Worm (Caenorhabditis elegans) whole organism, mixed stage, embryonic: ENCODE data around the gene W03G11.2.

ENCODE experiments used
- M03D4.4 ChIP-seq: sonication (generic microtip); optimal IDR thresholded peaks from 2 replicates; lab custom pipeline; 2017; ENCODE audit warnings: mild to moderate bottlenecking, missing genetic modification characterization, missing compliant biosample characterization
- bed-3 ChIP-seq: fragments of 200-800 bp; sonication (Bioruptor generic); optimal IDR thresholded peaks from 3 replicates; lab custom pipeline; 2018; ENCODE audit warnings: mild to moderate bottlenecking, missing genetic modification characterization, moderate library complexity, missing compliant biosample characterization
- blmp-1 ChIP-seq: fragments of 150-350 bp; optimal IDR thresholded peaks from 2 replicates; lab custom pipeline; 2014; ENCODE audit warnings: missing biosample characterization, missing genetic modification characterization
- ceh-39 ChIP-seq: fragments of 150-350 bp; optimal IDR thresholded peaks from 2 replicates; lab custom pipeline; 2014; ENCODE audit warnings: missing biosample characterization, missing genetic modification characterization
- ceh-43 ChIP-seq: fragments of 200-800 bp; sonication (Bioruptor generic); optimal IDR thresholded peaks from 2 replicates; lab custom pipeline; 2018; ENCODE audit warnings: mild to moderate bottlenecking, missing genetic modification characterization, moderate library complexity, missing compliant biosample characterization
- ceh-83 ChIP-seq: fragments of 200-800 bp; sonication (Bioruptor generic); optimal IDR thresholded peaks from 2 replicates; lab custom pipeline; 2018; ENCODE audit warnings: mild to moderate bottlenecking, missing genetic modification characterization, missing compliant biosample characterization
- ces-1 ChIP-seq: fragments of 150-350 bp; optimal IDR thresholded peaks from 2 replicates; lab custom pipeline; 2014; ENCODE audit warnings: missing biosample characterization, missing genetic modification reagents, missing genetic modification characterization
- cnd-1 ChIP-seq: fragments of 200-800 bp; sonication (Bioruptor generic); optimal IDR thresholded peaks from 2 replicates; lab custom pipeline; 2018; ENCODE audit warnings: mild to moderate bottlenecking, missing genetic modification characterization, missing compliant biosample characterization
- drap-1 ChIP-seq: fragments of 200-800 bp; sonication (Bioruptor generic); optimal IDR thresholded peaks from 3 replicates; lab custom pipeline; 2018; ENCODE audit warnings: mild to moderate bottlenecking, missing genetic modification characterization, missing compliant biosample characterization
- elt-1 ChIP-seq: sonication (generic microtip); optimal IDR thresholded peaks from 2 replicates; lab custom pipeline; 2017; ENCODE audit warnings: missing genetic modification characterization, mild to moderate bottlenecking, missing compliant biosample characterization, antibody characterized with exemption, moderate library complexity, borderline replicate concordance; ENCODE audit not compliant: insufficient read depth
- flh-1 ChIP-seq: fragments of 200-800 bp; sonication (Bioruptor generic); optimal IDR thresholded peaks from 2 replicates; lab custom pipeline; 2018; ENCODE audit warnings: mild to moderate bottlenecking, missing genetic modification characterization, moderate library complexity, missing compliant biosample characterization
- ham-2 ChIP-seq: fragments of 200-800 bp; sonication (Bioruptor generic); optimal IDR thresholded peaks from 2 replicates; lab custom pipeline; 2018; ENCODE audit warnings: mild to moderate bottlenecking, missing genetic modification characterization, missing compliant biosample characterization
- hlh-1 ChIP-seq: fragments of 150-350 bp; optimal IDR thresholded peaks from 2 replicates; lab custom pipeline; 2014; ENCODE audit warnings: missing biosample characterization, missing genetic modification reagents, missing genetic modification characterization
- lin-13 ChIP-seq: fragments of 150-350 bp; optimal IDR thresholded peaks from 2 replicates; lab custom pipeline; 2014; ENCODE audit warnings: missing biosample characterization, missing genetic modification characterization
- lin-32 ChIP-seq: fragments of 200-800 bp; sonication (Bioruptor generic); optimal IDR thresholded peaks from 2 replicates; lab custom pipeline; 2018; ENCODE audit warnings: mild to moderate bottlenecking, missing genetic modification characterization, missing compliant biosample characterization
- lsy-2 ChIP-seq: fragments of 150-350 bp; optimal IDR thresholded peaks from 2 replicates; lab custom pipeline; 2014; ENCODE audit warnings: missing biosample characterization, missing genetic modification characterization
- mab-5 ChIP-seq: fragments of 150-350 bp; optimal IDR thresholded peaks from 2 replicates; lab custom pipeline; 2014; ENCODE audit warnings: missing biosample characterization, missing genetic modification characterization
- mep-1 ChIP-seq: fragments of 150-350 bp; optimal IDR thresholded peaks from 2 replicates; lab custom pipeline; 2017; ENCODE audit warnings: missing biosample characterization, missing genetic modification reagents, missing genetic modification characterization, inconsistent platforms
- mls-2 ChIP-seq: sonication (generic microtip); optimal IDR thresholded peaks from 2 replicates; lab custom pipeline; 2016; ENCODE audit warnings: mild to moderate bottlenecking, missing genetic modification characterization, moderate library complexity, missing compliant biosample characterization
- nhr-12 ChIP-seq: fragments of 150-350 bp; optimal IDR thresholded peaks from 2 replicates; lab custom pipeline; 2014; ENCODE audit warnings: missing biosample characterization, missing genetic modification characterization
- nhr-2 ChIP-seq: fragments of 150-350 bp; optimal IDR thresholded peaks from 2 replicates; lab custom pipeline; 2014; ENCODE audit warnings: missing biosample characterization, missing genetic modification characterization
- nhr-28 ChIP-seq: fragments of 150-350 bp; optimal IDR thresholded peaks from 2 replicates; lab custom pipeline; 2014; ENCODE audit warnings: missing biosample characterization, missing genetic modification characterization
- pha-4 ChIP-seq: fragments of 150-350 bp; optimal IDR thresholded peaks from 2 replicates; lab custom pipeline; 2018; ENCODE audit warnings: missing biosample characterization, missing genetic modification reagents, missing genetic modification characterization
- sem-2 ChIP-seq: fragments of 200-800 bp; sonication (Bioruptor generic); optimal IDR thresholded peaks from 2 replicates; lab custom pipeline; 2018; ENCODE audit warnings: mild to moderate bottlenecking, missing genetic modification characterization, missing compliant biosample characterization
- snpc-4 ChIP-seq: fragments of 150-350 bp; optimal IDR thresholded peaks from 2 replicates; lab custom pipeline; 2014; ENCODE audit warnings: missing biosample characterization, missing genetic modification characterization
- sptf-1 ChIP-seq: sonication (generic microtip); optimal IDR thresholded peaks from 2 replicates; lab custom pipeline; 2017; ENCODE audit warnings: mild to moderate bottlenecking, missing genetic modification characterization, moderate library complexity, missing compliant biosample characterization
- tbx-8 ChIP-seq: fragments of 200-800 bp; sonication (Bioruptor generic); optimal IDR thresholded peaks from 2 replicates; lab custom pipeline; 2018; ENCODE audit warnings: mild to moderate bottlenecking, missing genetic modification characterization, moderate library complexity, missing compliant biosample characterization
- unc-120 ChIP-seq: sonication (generic microtip); optimal IDR thresholded peaks from 2 replicates; lab custom pipeline; 2017; ENCODE audit warnings: missing genetic modification characterization, missing compliant biosample characterization; ENCODE audit not compliant: poor library complexity, severe bottlenecking
- unc-62 ChIP-seq: fragments of 150-350 bp; optimal IDR thresholded peaks from 2 replicates; lab custom pipeline; 2014; ENCODE audit warnings: missing biosample characterization, missing genetic modification reagents, missing genetic modification characterization
- zip-8 ChIP-seq: fragments of 150-350 bp; optimal IDR thresholded peaks from 2 replicates; lab custom pipeline; 2014; ENCODE audit warnings: missing biosample characterization, missing genetic modification characterization
- ztf-11 ChIP-seq: fragments of 150-350 bp; optimal IDR thresholded peaks from 2 replicates; lab custom pipeline; 2014; ENCODE audit warnings: missing biosample characterization, missing genetic modification characterization

The W03G11.2 gene

DNA sequence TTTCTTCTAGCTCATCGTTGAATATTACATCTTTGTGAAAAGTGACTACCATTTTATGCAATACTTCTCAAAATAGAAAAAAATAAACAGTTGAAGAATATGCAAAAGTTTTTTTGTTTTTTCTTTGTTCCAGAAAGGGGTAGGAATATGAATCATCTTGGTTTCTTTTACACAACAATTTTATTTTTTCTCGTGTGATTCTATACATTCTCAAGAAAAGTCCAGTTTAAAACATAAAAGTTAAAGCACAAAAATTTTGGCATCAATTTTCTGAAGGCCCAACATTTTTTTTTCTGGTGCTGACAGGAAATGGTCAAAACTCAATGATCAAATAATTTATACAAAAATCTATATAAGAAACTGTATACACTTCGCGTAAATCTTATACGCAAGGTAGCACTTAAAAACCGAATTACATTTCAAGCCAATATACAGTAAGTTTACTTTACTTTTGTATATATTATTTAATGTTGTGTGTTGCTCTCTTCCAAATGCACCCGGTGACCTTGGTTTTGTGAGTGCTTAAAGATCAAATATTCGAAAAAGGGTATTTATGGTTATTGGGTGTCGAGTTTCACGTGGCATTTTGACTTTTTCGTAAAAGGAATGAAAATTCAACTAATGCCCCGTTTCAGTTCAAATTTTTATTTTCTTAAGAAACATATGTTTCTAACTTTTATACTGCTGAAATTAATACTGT, at the start of gene W03G11.2, which contains the start of gene lgc-13:
Gene W03G11.2, minus strand, starts transcription at position 101 of the 700 bp plus-strand sequence.
Gene lgc-13, plus strand, starts transcription at position 650 of the 700 bp plus-strand sequence.
- TF ChIP-seq M03D4.4 (tag; lab: Kevin White, UChicago) (no peak), flh-1 (no peak), sptf-1 (tag; lab: Kevin White, UChicago) (no peak), mls-2 (tag; lab: Kevin White, UChicago) (no peak), hlh-1 (tag; lab: Kevin White, UChicago) (no peak), nhr-12 (no peak), nhr-2 (tag; lab: Kevin White, UChicago) (no peak), mab-5 (tag; lab: Kevin White, UChicago) (no peak), ceh-83 (GFP tag; lab: Kevin White, UChicago) (no peak), ces-1 (GFP tag; lab: Kevin White, UChicago) (no peak), nhr-28 (no peak), lin-13 (no peak), zip-8 (tag; lab: Kevin White, UChicago) (no peak), ceh-43 (GFP tag; lab: Kevin White, UChicago) (no peak), ceh-39 (no peak), ham-2 (GFP tag; lab: Kevin White, UChicago) (no peak), unc-120 (tag; lab: Kevin White, UChicago) (no peak), pha-4 (tag; lab: Kevin White, UChicago) (no peak), lsy-2 (tag; lab: Kevin White, UChicago) (no peak)

- TF ChIP-seq bed-3 = no peak
- TF ChIP-seq ztf-11 (tag; lab: Kevin White, UChicago) = no peak
- TF ChIP-seq ham-2 (GFP tag; lab: Kevin White, UChicago) = no peak
- no peak for TF ChIP-seq mep-1 (tag; lab: Kevin White, UChicago)
- TF ChIP-seq unc-62 (GFP tag; lab: Kevin White, UChicago) = no peak
- no peak for TF ChIP-seq snpc-4 (tag; lab: Kevin White, UChicago)
- TF ChIP-seq unc-120 (tag; lab: Kevin White, UChicago) = no peak
- TF ChIP-seq ceh-39 = no peak
- TF ChIP-seq mab-5 (tag; lab: Kevin White, UChicago) = no peak
- TF ChIP-seq elt-1 = no peak
- TF ChIP-seq sem-2 (GFP tag; lab: Kevin White, UChicago) = no peak
- TF ChIP-seq flh-1 = no peak
- no peak for TF ChIP-seq ceh-43 (GFP tag; lab: Kevin White, UChicago)
- no peak for TF ChIP-seq ceh-83 (GFP tag; lab: Kevin White, UChicago)
- TF ChIP-seq mls-2 (tag; lab: Kevin White, UChicago) = no peak
- no peak for TF ChIP-seq lin-32 (GFP tag; lab: Kevin White, UChicago)
- TF ChIP-seq, all 35 proteins: peak for 0
These were observed 45.9 kb upstream of the W03G11.2 start, which contains the start of gene mfsd-11 for ce11 chrX:12154055-12154898. Gene mfsd-11, minus strand, starts transcription at chrX:12154105.

- TF ChIP-seq blmp-1 (tag; lab: Kevin White, UChicago) (no peak), ham-2 (GFP tag; lab: Kevin White, UChicago) (no peak), tbx-8 (GFP tag; lab: Kevin White, UChicago) (no peak), drap-1 (no peak), cnd-1 (tag; lab: Kevin White, UChicago) (no peak), mab-5 (tag; lab: Kevin White, UChicago) (no peak), nhr-28 (no peak), ceh-83 (GFP tag; lab: Kevin White, UChicago) (no peak)
These were observed 41.3 kb upstream of the W03G11.2 start, which contains the start of gene znf-474 for ce11 chrX:12149638-12150137. Gene znf-474, plus strand, starts transcription at chrX:12149924.
